Worm (Caenorhabditis elegans) whole organism, L3 larva: ENCODE measurements around the gene C04G6.2.
A peak's percentile ranks its signal among the peaks of the same experiment; 100 is the strongest.

Source experiments
- R02D3.7 ChIP-seq: fragments of 150-350 bp; optimal IDR thresholded peaks from 2 replicates; lab custom pipeline; 2014; ENCODE audit warnings: missing biosample characterization, missing genetic modification characterization
- ZK546.5 ChIP-seq: sonication (generic microtip); optimal IDR thresholded peaks from 2 replicates; lab custom pipeline; 2017; ENCODE audit warnings: missing biosample characterization, missing genetic modification characterization
- aly-2 ChIP-seq: fragments of 150-350 bp; optimal IDR thresholded peaks from 2 replicates; lab custom pipeline; 2014; ENCODE audit warnings: missing biosample characterization, missing genetic modification characterization
- ama-1 ChIP-seq: fragments of 150-350 bp; optimal IDR thresholded peaks from 2 replicates; lab custom pipeline; 2018
- ceh-28 ChIP-seq: fragments of 150-350 bp; optimal IDR thresholded peaks from 2 replicates; lab custom pipeline; 2014; ENCODE audit warnings: missing biosample characterization, missing genetic modification reagents, missing genetic modification characterization
- ceh-82 ChIP-seq: fragments of 150-350 bp; optimal IDR thresholded peaks from 2 replicates; lab custom pipeline; 2014; ENCODE audit warnings: missing biosample characterization, missing genetic modification characterization
- egl-27 ChIP-seq: sonication (generic microtip); optimal IDR thresholded peaks from 4 replicates; lab custom pipeline; 2017; ENCODE audit warnings: missing biosample characterization, missing genetic modification reagents, missing genetic modification characterization
- egl-5 ChIP-seq: fragments of 150-350 bp; optimal IDR thresholded peaks from 2 replicates; lab custom pipeline; 2017; ENCODE audit warnings: missing biosample characterization, missing genetic modification reagents, missing genetic modification characterization, inconsistent platforms
- elt-2 ChIP-seq: sonication (generic microtip); optimal IDR thresholded peaks from 2 replicates; lab custom pipeline; 2016; ENCODE audit warnings: missing genetic modification reagents, mild to moderate bottlenecking, missing genetic modification characterization, missing compliant biosample characterization
- elt-3 ChIP-seq, 3 experiments: fragments of 150-350 bp in 1 of 3; sonication (generic microtip) in 2 of 3; optimal IDR thresholded peaks; 2 replicates in 2 of 3; 4 replicates in 1 of 3; lab custom pipeline; 2014 to 2017; ENCODE audit warnings: missing biosample characterization in 3 of 3, missing genetic modification characterization in 3 of 3
- fkh-10 ChIP-seq: sonication (generic microtip); optimal IDR thresholded peaks from 2 replicates; lab custom pipeline; 2017; ENCODE audit warnings: missing biosample characterization, missing genetic modification reagents, missing genetic modification characterization
- fkh-2 ChIP-seq: fragments of 150-350 bp; optimal IDR thresholded peaks from 2 replicates; lab custom pipeline; 2014; ENCODE audit warnings: missing biosample characterization, missing genetic modification reagents, missing genetic modification characterization
- fos-1 ChIP-seq: fragments of 150-350 bp; optimal IDR thresholded peaks from 2 replicates; lab custom pipeline; 2014; ENCODE audit warnings: missing biosample characterization, missing genetic modification characterization
- jun-1 ChIP-seq: fragments of 150-350 bp; optimal IDR thresholded peaks from 2 replicates; lab custom pipeline; 2014; ENCODE audit warnings: missing biosample characterization, missing genetic modification reagents, missing genetic modification characterization
- lin-15B ChIP-seq: fragments of 150-350 bp; optimal IDR thresholded peaks from 2 replicates; lab custom pipeline; 2014; ENCODE audit warnings: missing biosample characterization, missing genetic modification characterization
- lin-39 ChIP-seq: fragments of 150-350 bp; optimal IDR thresholded peaks from 2 replicates; lab custom pipeline; 2018; ENCODE audit warnings: missing biosample characterization, missing genetic modification reagents, missing genetic modification characterization
- lsy-12 ChIP-seq: sonication (generic microtip); optimal IDR thresholded peaks from 2 replicates; lab custom pipeline; 2016; ENCODE audit warnings: mild to moderate bottlenecking, missing genetic modification characterization, missing compliant biosample characterization
- mml-1 ChIP-seq: fragments of 150-350 bp; sonication (generic microtip); optimal IDR thresholded peaks from 3 replicates; lab custom pipeline; 2014; ENCODE audit warnings: missing biosample characterization, missing genetic modification characterization
- nfya-1 ChIP-seq: sonication (generic microtip); optimal IDR thresholded peaks from 2 replicates; lab custom pipeline; 2017; ENCODE audit warnings: missing genetic modification characterization, mild to moderate bottlenecking, missing compliant biosample characterization, antibody characterized with exemption, moderate library complexity; ENCODE audit not compliant: insufficient read depth
- nhr-11 ChIP-seq: fragments of 150-350 bp; optimal IDR thresholded peaks from 2 replicates; lab custom pipeline; 2014; ENCODE audit warnings: missing biosample characterization, missing genetic modification characterization
- nhr-12 ChIP-seq: fragments of 150-350 bp; optimal IDR thresholded peaks from 2 replicates; lab custom pipeline; 2014; ENCODE audit warnings: missing biosample characterization, missing genetic modification characterization
- nhr-23 ChIP-seq: fragments of 150-350 bp; optimal IDR thresholded peaks from 2 replicates; lab custom pipeline; 2014; ENCODE audit warnings: missing biosample characterization, missing genetic modification reagents, missing genetic modification characterization
- nhr-25 ChIP-seq: sonication (generic microtip); optimal IDR thresholded peaks from 2 replicates; lab custom pipeline; 2017; ENCODE audit warnings: missing biosample characterization, missing genetic modification characterization
- nhr-43 ChIP-seq: sonication (generic microtip); optimal IDR thresholded peaks from 2 replicates; lab custom pipeline; 2016; ENCODE audit warnings: mild to moderate bottlenecking, missing genetic modification characterization, missing compliant biosample characterization; ENCODE audit not compliant: poor library complexity, severe bottlenecking
- nhr-77 ChIP-seq: fragments of 150-350 bp; optimal IDR thresholded peaks from 2 replicates; lab custom pipeline; 2014; ENCODE audit warnings: missing biosample characterization, missing genetic modification characterization
- pha-4 ChIP-seq: fragments of 150-350 bp; optimal IDR thresholded peaks from 2 replicates; lab custom pipeline; 2014; ENCODE audit warnings: missing biosample characterization, missing genetic modification reagents, missing genetic modification characterization
- pqm-1 ChIP-seq: fragments of 150-350 bp; optimal IDR thresholded peaks from 2 replicates; lab custom pipeline; 2017; ENCODE audit warnings: missing biosample characterization, missing genetic modification characterization, inconsistent platforms
- skn-1 ChIP-seq: fragments of 150-350 bp; optimal IDR thresholded peaks from 2 replicates; lab custom pipeline; 2014; ENCODE audit warnings: missing biosample characterization, missing genetic modification characterization
- snpc-4 ChIP-seq: fragments of 150-350 bp; optimal IDR thresholded peaks from 2 replicates; lab custom pipeline; 2014; ENCODE audit warnings: missing biosample characterization, missing genetic modification characterization
- tbx-2 ChIP-seq: sonication (generic microtip); optimal IDR thresholded peaks from 2 replicates; lab custom pipeline; 2016; ENCODE audit warnings: mild to moderate bottlenecking, missing genetic modification characterization, missing compliant biosample characterization
- unc-39 ChIP-seq: sonication (generic microtip); optimal IDR thresholded peaks from 4 replicates; lab custom pipeline; 2017; ENCODE audit warnings: missing biosample characterization, missing genetic modification characterization
- unc-62 ChIP-seq: fragments of 150-350 bp; sonication (generic microtip); optimal IDR thresholded peaks from 4 replicates; lab custom pipeline; 2014; ENCODE audit warnings: missing biosample characterization, missing genetic modification reagents, missing genetic modification characterization
- zag-1 ChIP-seq: fragments of 150-350 bp; optimal IDR thresholded peaks from 2 replicates; lab custom pipeline; 2014; ENCODE audit warnings: missing biosample characterization, missing genetic modification characterization
- ztf-11 ChIP-seq: fragments of 150-350 bp; optimal IDR thresholded peaks from 2 replicates; lab custom pipeline; 2014; ENCODE audit warnings: missing biosample characterization, missing genetic modification characterization
- ztf-4 ChIP-seq: fragments of 150-350 bp; optimal IDR thresholded peaks from 2 replicates; lab custom pipeline; 2014; ENCODE audit warnings: missing biosample characterization, missing genetic modification characterization

C04G6.2 gene

ce11 chrII:5058036-5058435, 35.0 kb upstream of the C04G6.2 start, which contains the start of gene C27A2.12:
C27A2.12 (minus strand) TSS chrII:5058136.
- TF ChIP-seq nhr-77 (tag; lab: Kevin White, UChicago) (no peak), nhr-43 (tag; lab: Kevin White, UChicago) (no peak), ceh-28 (tag; lab: Kevin White, UChicago) (no peak), fos-1 (tag; lab: Kevin White, UChicago) (no peak), nfya-1 (tag; lab: Kevin White, UChicago) (no peak), pqm-1 (tag; lab: Kevin White, UChicago) (no peak), tbx-2 (tag; lab: Kevin White, UChicago) (no peak), snpc-4 (tag; lab: Kevin White, UChicago) (no peak), egl-27 (tag; lab: Kevin White, UChicago) (no peak), skn-1 (tag; lab: Kevin White, UChicago) (no peak), zag-1 (no peak), elt-2 (tag; lab: Kevin White, UChicago) (no peak), pha-4 (tag; lab: Kevin White, UChicago) (no peak), elt-3 (tag; optimal IDR thresholded peaks at IDR 0.05; lab: Kevin White, UChicago) (no peak)

ce11 chrII:5060719-5061118, 32.3 kb upstream of the C04G6.2 start, which contains the start of gene pho-12:
pho-12 (minus strand) TSS chrII:5060819.
- TF ChIP-seq nhr-23 (tag; lab: Kevin White, UChicago) = no peak
- TF ChIP-seq fos-1 (tag; lab: Kevin White, UChicago) = no peak
- TF ChIP-seq nhr-12 (tag; lab: Kevin White, UChicago) = no peak
- TF ChIP-seq ztf-4 (tag; lab: Kevin White, UChicago) = no peak
- TF ChIP-seq ZK546.5 (tag; lab: Kevin White, UChicago) = no peak
- TF ChIP-seq egl-27 (tag; lab: Kevin White, UChicago) = no peak
- no peak for TF ChIP-seq unc-39
- TF ChIP-seq pqm-1 (tag; lab: Kevin White, UChicago) = no peak
- no peak for TF ChIP-seq lin-39 (tag; lab: Kevin White, UChicago)
- TF ChIP-seq skn-1 (tag; lab: Kevin White, UChicago) = no peak
- no peak for TF ChIP-seq ztf-11 (tag; lab: Kevin White, UChicago)
- TF ChIP-seq nhr-77 (tag; lab: Kevin White, UChicago) = no peak
- no peak for TF ChIP-seq ama-1 (lab: Kevin White, UChicago)
- TF ChIP-seq nhr-25 (tag; lab: Kevin White, UChicago) = no peak

ce11 chrII:5061794-5062368, 31.1 kb upstream of the C04G6.2 start, which contains the start of gene smc-5:
smc-5 (plus strand) TSS chrII:5062125.
- TF ChIP-seq pqm-1 (tag; lab: Kevin White, UChicago) = peak; percentile 36
- TF ChIP-seq ceh-82 (tag; lab: Kevin White, UChicago) = no peak
- peak; percentile 74 for TF ChIP-seq egl-5 (tag; lab: Kevin White, UChicago)
- TF ChIP-seq nhr-77 (tag; lab: Kevin White, UChicago) = no peak
- TF ChIP-seq nhr-23 (tag; lab: Kevin White, UChicago) = peak; percentile 80
- peak; percentile 81 for TF ChIP-seq nfya-1 (tag; lab: Kevin White, UChicago)
- TF ChIP-seq skn-1 (tag; lab: Kevin White, UChicago) = peak; percentile 57
- TF ChIP-seq elt-2 (tag; lab: Kevin White, UChicago) = no peak
- no peak for TF ChIP-seq unc-62 (GFP tag; lab: Kevin White, UChicago)
- TF ChIP-seq lin-39 (tag; lab: Kevin White, UChicago) = peak; percentile 16
- TF ChIP-seq R02D3.7 (tag; lab: Kevin White, UChicago) = peak; percentile 23
- no peak for TF ChIP-seq fkh-2 (tag; lab: Kevin White, UChicago)
- TF ChIP-seq snpc-4 (tag; lab: Kevin White, UChicago) = peak; percentile 86
- peak; percentile 2 for TF ChIP-seq jun-1 (tag; lab: Kevin White, UChicago)
- peak; percentile 13 for TF ChIP-seq fkh-10 (GFP tag; lab: Kevin White, UChicago)
- peak; percentile 51 for TF ChIP-seq nhr-43 (tag; lab: Kevin White, UChicago)
- TF ChIP-seq aly-2 (tag; lab: Kevin White, UChicago) = no peak
- peak; percentile 90 for TF ChIP-seq lin-15B (tag; lab: Kevin White, UChicago)
- TF ChIP-seq nhr-11 (tag; lab: Kevin White, UChicago) = no peak

ce11 chrII:5066967-5067366, 26.1 kb upstream of the C04G6.2 start:
- TF ChIP-seq lsy-12 (tag; lab: Kevin White, UChicago) (no peak), aly-2 (tag; lab: Kevin White, UChicago) (no peak), lin-39 (tag; lab: Kevin White, UChicago) (no peak), nhr-25 (tag; lab: Kevin White, UChicago) (no peak), lin-15B (tag; lab: Kevin White, UChicago) (no peak), mml-1 (tag; lab: Kevin White, UChicago) (no peak), elt-2 (tag; lab: Kevin White, UChicago) (no peak), zag-1 (no peak)
